Worm (Caenorhabditis elegans) whole organism, mixed stage, embryonic: ENCODE data around the gene H25P19.1.

Source experiments
- M03D4.4 ChIP-seq: sonication (generic microtip); optimal IDR thresholded peaks from 2 replicates; lab custom pipeline; 2017; ENCODE audit warnings: mild to moderate bottlenecking, missing genetic modification characterization, missing compliant biosample characterization
- bed-3 ChIP-seq: fragments of 200-800 bp; sonication (Bioruptor generic); optimal IDR thresholded peaks from 3 replicates; lab custom pipeline; 2018; ENCODE audit warnings: mild to moderate bottlenecking, missing genetic modification characterization, moderate library complexity, missing compliant biosample characterization
- blmp-1 ChIP-seq: fragments of 150-350 bp; optimal IDR thresholded peaks from 2 replicates; lab custom pipeline; 2014; ENCODE audit warnings: missing biosample characterization, missing genetic modification characterization
- ceh-39 ChIP-seq: fragments of 150-350 bp; optimal IDR thresholded peaks from 2 replicates; lab custom pipeline; 2014; ENCODE audit warnings: missing biosample characterization, missing genetic modification characterization
- ceh-43 ChIP-seq: fragments of 200-800 bp; sonication (Bioruptor generic); optimal IDR thresholded peaks from 2 replicates; lab custom pipeline; 2018; ENCODE audit warnings: mild to moderate bottlenecking, missing genetic modification characterization, moderate library complexity, missing compliant biosample characterization
- ceh-83 ChIP-seq: fragments of 200-800 bp; sonication (Bioruptor generic); optimal IDR thresholded peaks from 2 replicates; lab custom pipeline; 2018; ENCODE audit warnings: mild to moderate bottlenecking, missing genetic modification characterization, missing compliant biosample characterization
- ces-1 ChIP-seq: fragments of 150-350 bp; optimal IDR thresholded peaks from 2 replicates; lab custom pipeline; 2014; ENCODE audit warnings: missing biosample characterization, missing genetic modification reagents, missing genetic modification characterization
- cnd-1 ChIP-seq: fragments of 200-800 bp; sonication (Bioruptor generic); optimal IDR thresholded peaks from 2 replicates; lab custom pipeline; 2018; ENCODE audit warnings: mild to moderate bottlenecking, missing genetic modification characterization, missing compliant biosample characterization
- drap-1 ChIP-seq: fragments of 200-800 bp; sonication (Bioruptor generic); optimal IDR thresholded peaks from 3 replicates; lab custom pipeline; 2018; ENCODE audit warnings: mild to moderate bottlenecking, missing genetic modification characterization, missing compliant biosample characterization
- elt-1 ChIP-seq: sonication (generic microtip); optimal IDR thresholded peaks from 2 replicates; lab custom pipeline; 2017; ENCODE audit warnings: missing genetic modification characterization, mild to moderate bottlenecking, missing compliant biosample characterization, antibody characterized with exemption, moderate library complexity, borderline replicate concordance; ENCODE audit not compliant: insufficient read depth
- elt-3 ChIP-seq: fragments of 150-350 bp; optimal IDR thresholded peaks from 2 replicates; lab custom pipeline; 2014; ENCODE audit warnings: missing biosample characterization, missing genetic modification characterization
- flh-1 ChIP-seq: fragments of 200-800 bp; sonication (Bioruptor generic); optimal IDR thresholded peaks from 2 replicates; lab custom pipeline; 2018; ENCODE audit warnings: mild to moderate bottlenecking, missing genetic modification characterization, moderate library complexity, missing compliant biosample characterization
- ham-2 ChIP-seq: fragments of 200-800 bp; sonication (Bioruptor generic); optimal IDR thresholded peaks from 2 replicates; lab custom pipeline; 2018; ENCODE audit warnings: mild to moderate bottlenecking, missing genetic modification characterization, missing compliant biosample characterization
- hlh-1 ChIP-seq: fragments of 150-350 bp; optimal IDR thresholded peaks from 2 replicates; lab custom pipeline; 2014; ENCODE audit warnings: missing biosample characterization, missing genetic modification reagents, missing genetic modification characterization
- lin-13 ChIP-seq: fragments of 150-350 bp; optimal IDR thresholded peaks from 2 replicates; lab custom pipeline; 2014; ENCODE audit warnings: missing biosample characterization, missing genetic modification characterization
- lin-32 ChIP-seq: fragments of 200-800 bp; sonication (Bioruptor generic); optimal IDR thresholded peaks from 2 replicates; lab custom pipeline; 2018; ENCODE audit warnings: mild to moderate bottlenecking, missing genetic modification characterization, missing compliant biosample characterization
- lsy-2 ChIP-seq: fragments of 150-350 bp; optimal IDR thresholded peaks from 2 replicates; lab custom pipeline; 2014; ENCODE audit warnings: missing biosample characterization, missing genetic modification characterization
- mab-5 ChIP-seq: fragments of 150-350 bp; optimal IDR thresholded peaks from 2 replicates; lab custom pipeline; 2014; ENCODE audit warnings: missing biosample characterization, missing genetic modification characterization
- mep-1 ChIP-seq: fragments of 150-350 bp; optimal IDR thresholded peaks from 2 replicates; lab custom pipeline; 2017; ENCODE audit warnings: missing biosample characterization, missing genetic modification reagents, missing genetic modification characterization, inconsistent platforms
- mls-2 ChIP-seq: sonication (generic microtip); optimal IDR thresholded peaks from 2 replicates; lab custom pipeline; 2016; ENCODE audit warnings: mild to moderate bottlenecking, missing genetic modification characterization, moderate library complexity, missing compliant biosample characterization
- nhr-12 ChIP-seq: fragments of 150-350 bp; optimal IDR thresholded peaks from 2 replicates; lab custom pipeline; 2014; ENCODE audit warnings: missing biosample characterization, missing genetic modification characterization
- nhr-2 ChIP-seq: fragments of 150-350 bp; optimal IDR thresholded peaks from 2 replicates; lab custom pipeline; 2014; ENCODE audit warnings: missing biosample characterization, missing genetic modification characterization
- nhr-76 ChIP-seq: sonication (generic microtip); optimal IDR thresholded peaks from 2 replicates; lab custom pipeline; 2017; ENCODE audit warnings: missing biosample characterization, missing genetic modification characterization
- sptf-1 ChIP-seq: sonication (generic microtip); optimal IDR thresholded peaks from 2 replicates; lab custom pipeline; 2017; ENCODE audit warnings: mild to moderate bottlenecking, missing genetic modification characterization, moderate library complexity, missing compliant biosample characterization
- tbx-8 ChIP-seq: fragments of 200-800 bp; sonication (Bioruptor generic); optimal IDR thresholded peaks from 2 replicates; lab custom pipeline; 2018; ENCODE audit warnings: mild to moderate bottlenecking, missing genetic modification characterization, moderate library complexity, missing compliant biosample characterization
- unc-120 ChIP-seq: sonication (generic microtip); optimal IDR thresholded peaks from 2 replicates; lab custom pipeline; 2017; ENCODE audit warnings: missing genetic modification characterization, missing compliant biosample characterization; ENCODE audit not compliant: poor library complexity, severe bottlenecking
- unc-39 ChIP-seq: fragments of 150-350 bp; optimal IDR thresholded peaks from 2 replicates; lab custom pipeline; 2014; ENCODE audit warnings: missing biosample characterization, missing genetic modification characterization
- unc-62 ChIP-seq: fragments of 150-350 bp; optimal IDR thresholded peaks from 2 replicates; lab custom pipeline; 2014; ENCODE audit warnings: missing biosample characterization, missing genetic modification reagents, missing genetic modification characterization
- zip-8 ChIP-seq: fragments of 150-350 bp; optimal IDR thresholded peaks from 2 replicates; lab custom pipeline; 2014; ENCODE audit warnings: missing biosample characterization, missing genetic modification characterization
- ztf-11 ChIP-seq: fragments of 150-350 bp; optimal IDR thresholded peaks from 2 replicates; lab custom pipeline; 2014; ENCODE audit warnings: missing biosample characterization, missing genetic modification characterization

H25P19.1 gene

ce11 chrV:694625-695024, 7.1 kb downstream of the H25P19.1 start, which contains the start of gene srj-53:
srj-53 (minus strand) TSS chrV:694725.
- no peak for TF ChIP-seq bed-3
- no peak for TF ChIP-seq lin-32 (GFP tag; lab: Kevin White, UChicago)

- TF ChIP-seq hlh-1 (tag; lab: Kevin White, UChicago) (no peak), unc-120 (tag; lab: Kevin White, UChicago) (no peak), sptf-1 (tag; lab: Kevin White, UChicago) (no peak), tbx-8 (GFP tag; lab: Kevin White, UChicago) (no peak), unc-62 (GFP tag; lab: Kevin White, UChicago) (no peak), cnd-1 (no peak), lsy-2 (no peak), mep-1 (tag; lab: Kevin White, UChicago) (no peak), nhr-2 (tag; lab: Kevin White, UChicago) (no peak), drap-1 (GFP tag; lab: Kevin White, UChicago) (no peak), ham-2 (GFP tag; lab: Kevin White, UChicago) (no peak)
Observed at ce11 chrV:695914-696313, 8.4 kb downstream of the H25P19.1 start, which contains the start of gene srj-52. srj-52 (minus strand) TSS chrV:696014.

ce11 chrV:699051-699450, 11.6 kb downstream of the H25P19.1 start:
- TF ChIP-seq sptf-1 (tag; lab: Kevin White, UChicago) (no peak), elt-1 (no peak), zip-8 (tag; lab: Kevin White, UChicago) (peak; percentile 74)
- TF ChIP-seq, all 35 proteins: peak for 1

ce11 chrV:699489-700129, 12.1 kb downstream of the H25P19.1 start, which contains the start of the genes ugt-29 and srx-5:
ugt-29 (minus strand) TSS chrV:699589.
srx-5 (plus strand) TSS chrV:700079.
- TF ChIP-seq drap-1 (GFP tag; lab: Kevin White, UChicago) (no peak), ceh-83 (GFP tag; lab: Kevin White, UChicago) (no peak), lsy-2 (no peak), flh-1 (GFP tag; lab: Kevin White, UChicago) (no peak), blmp-1 (no peak), lin-32 (GFP tag; lab: Kevin White, UChicago) (no peak), ham-2 (GFP tag; lab: Kevin White, UChicago) (no peak), lin-13 (tag; lab: Kevin White, UChicago) (no peak)
- TF ChIP-seq, all 35 proteins: peak for 0

ce11 chrV:702260-702659, 14.8 kb downstream of the H25P19.1 start, which contains the start of gene srbc-37:
srbc-37 (plus strand) TSS chrV:702560.
- TF ChIP-seq elt-1 (no peak), ham-2 (GFP tag; lab: Kevin White, UChicago) (no peak), ceh-43 (GFP tag; lab: Kevin White, UChicago) (no peak), M03D4.4 (tag; lab: Kevin White, UChicago) (no peak), mab-5 (tag; lab: Kevin White, UChicago) (no peak), nhr-2 (tag; lab: Kevin White, UChicago) (no peak), nhr-12 (tag; lab: Kevin White, UChicago) (no peak), bed-3 (no peak), unc-62 (GFP tag; lab: Kevin White, UChicago) (no peak), drap-1 (GFP tag; lab: Kevin White, UChicago) (no peak), ces-1 (GFP tag; lab: Kevin White, UChicago) (no peak), elt-3 (tag; lab: Kevin White, UChicago) (no peak)

- TF ChIP-seq unc-120 (tag; lab: Kevin White, UChicago): no peak
- no peak for TF ChIP-seq mls-2 (tag; lab: Kevin White, UChicago)
- no peak for TF ChIP-seq elt-3 (tag; lab: Kevin White, UChicago)
- no peak for TF ChIP-seq ztf-11 (tag; lab: Kevin White, UChicago)
- TF ChIP-seq hlh-1 (tag; lab: Kevin White, UChicago): no peak
- TF ChIP-seq ceh-43 (GFP tag; lab: Kevin White, UChicago): no peak
- TF ChIP-seq nhr-76 (tag; lab: Kevin White, UChicago): no peak
- TF ChIP-seq mep-1 (tag; lab: Kevin White, UChicago): no peak
- TF ChIP-seq ceh-39 (tag; lab: Kevin White, UChicago): no peak
- TF ChIP-seq unc-39 (tag; lab: Kevin White, UChicago): no peak
- TF ChIP-seq tbx-8 (GFP tag; lab: Kevin White, UChicago): no peak
- no peak for TF ChIP-seq ceh-83 (GFP tag; lab: Kevin White, UChicago)
- no peak for TF ChIP-seq nhr-2 (tag; lab: Kevin White, UChicago)
- no peak for TF ChIP-seq blmp-1
- no peak for TF ChIP-seq ces-1 (GFP tag; lab: Kevin White, UChicago)
Observed at ce11 chrV:706918-707317, 19.4 kb downstream of the H25P19.1 start, which contains the start of gene srbc-38. srbc-38 (plus strand) TSS chrV:707218.
